Worm (Caenorhabditis elegans) whole organism, late embryonic: ENCODE data around the gene bgnt-1.1.

Experiments used
- C08G9.2 ChIP-seq: sonication (generic microtip); optimal IDR thresholded peaks from 2 replicates; lab custom pipeline; 2016; ENCODE audit warnings: mild to moderate bottlenecking, missing genetic modification characterization, moderate library complexity, missing compliant biosample characterization
- K09A11.1 ChIP-seq: sonication (generic microtip); optimal IDR thresholded peaks from 2 replicates; lab custom pipeline; 2017; ENCODE audit warnings: antibody characterized with exemption, mild to moderate bottlenecking, missing genetic modification characterization, missing compliant biosample characterization; ENCODE audit not compliant: insufficient read depth
- T23F11.4 ChIP-seq: fragments of 200-800 bp; sonication (Bioruptor generic); optimal IDR thresholded peaks from 2 replicates; lab custom pipeline; 2018; ENCODE audit warnings: mild to moderate bottlenecking, missing genetic modification characterization, missing compliant biosample characterization
- ahr-1 ChIP-seq: sonication (generic microtip); optimal IDR thresholded peaks from 2 replicates; lab custom pipeline; 2016; ENCODE audit warnings: missing genetic modification characterization, missing compliant biosample characterization
- ama-1 ChIP-seq: fragments of 150-350 bp; optimal IDR thresholded peaks from 2 replicates; lab custom pipeline; 2014
- ceh-14 ChIP-seq: sonication (generic microtip); optimal IDR thresholded peaks from 2 replicates; lab custom pipeline; 2016; ENCODE audit warnings: missing genotype, missing genetic modification characterization, missing compliant biosample characterization
- ceh-18 ChIP-seq: sonication (generic microtip); optimal IDR thresholded peaks from 2 replicates; lab custom pipeline; 2016; ENCODE audit warnings: missing genetic modification characterization, missing compliant biosample characterization
- ceh-19 ChIP-seq: fragments of 200-800 bp; sonication (Bioruptor generic); optimal IDR thresholded peaks from 2 replicates; lab custom pipeline; 2018; ENCODE audit warnings: mild to moderate bottlenecking, missing genetic modification characterization, missing compliant biosample characterization
- ceh-24 ChIP-seq: sonication (generic microtip); optimal IDR thresholded peaks from 2 replicates; lab custom pipeline; 2016; ENCODE audit warnings: mild to moderate bottlenecking, missing genetic modification characterization, missing compliant biosample characterization
- ceh-31 ChIP-seq: sonication (generic microtip); optimal IDR thresholded peaks from 2 replicates; lab custom pipeline; 2016; ENCODE audit warnings: missing genetic modification characterization, missing compliant biosample characterization
- ceh-34 ChIP-seq: sonication (generic microtip); optimal IDR thresholded peaks from 2 replicates; lab custom pipeline; 2016; ENCODE audit warnings: mild to moderate bottlenecking, missing genetic modification characterization, missing compliant biosample characterization
- ceh-48 ChIP-seq: sonication (generic microtip); optimal IDR thresholded peaks from 2 replicates; lab custom pipeline; 2016; ENCODE audit warnings: missing genetic modification characterization, inconsistent platforms, missing compliant biosample characterization
- ceh-6 ChIP-seq: fragments of 200-800 bp; sonication (Bioruptor generic); optimal IDR thresholded peaks from 2 replicates; lab custom pipeline; 2018; ENCODE audit warnings: mild to moderate bottlenecking, missing genetic modification characterization, missing compliant biosample characterization
- ceh-9 ChIP-seq: sonication (generic microtip); optimal IDR thresholded peaks from 2 replicates; lab custom pipeline; 2016; ENCODE audit warnings: mild to moderate bottlenecking, missing genetic modification characterization, inconsistent platforms, missing compliant biosample characterization
- che-1 ChIP-seq: sonication (generic microtip); optimal IDR thresholded peaks from 2 replicates; lab custom pipeline; 2016; ENCODE audit warnings: mild to moderate bottlenecking, missing genetic modification characterization, missing compliant biosample characterization
- dmd-4 ChIP-seq: sonication (generic microtip); optimal IDR thresholded peaks from 2 replicates; lab custom pipeline; 2016; ENCODE audit warnings: borderline replicate concordance, missing genetic modification characterization, missing compliant biosample characterization
- dve-1 ChIP-seq: sonication (generic microtip); optimal IDR thresholded peaks from 2 replicates; lab custom pipeline; 2017; ENCODE audit warnings: antibody characterized with exemption, mild to moderate bottlenecking, missing genetic modification characterization, missing compliant biosample characterization
- eyg-1 ChIP-seq: sonication (generic microtip); optimal IDR thresholded peaks from 2 replicates; lab custom pipeline; 2016; ENCODE audit warnings: missing genotype, missing genetic modification characterization, missing compliant biosample characterization
- fax-1 ChIP-seq: sonication (generic microtip); optimal IDR thresholded peaks from 2 replicates; lab custom pipeline; 2016; ENCODE audit warnings: missing genotype, missing genetic modification characterization, missing compliant biosample characterization
- fkh-10 ChIP-seq: fragments of 150-350 bp; optimal IDR thresholded peaks from 2 replicates; lab custom pipeline; 2014; ENCODE audit warnings: missing biosample characterization, missing genetic modification reagents, missing genetic modification characterization
- hlh-13 ChIP-seq: fragments of 200-800 bp; sonication (Bioruptor generic); optimal IDR thresholded peaks from 2 replicates; lab custom pipeline; 2018; ENCODE audit warnings: mild to moderate bottlenecking, missing genetic modification characterization, missing compliant biosample characterization
- hlh-30 ChIP-seq: sonication (generic microtip); optimal IDR thresholded peaks from 2 replicates; lab custom pipeline; 2017; ENCODE audit warnings: antibody characterized with exemption, missing genetic modification characterization, missing compliant biosample characterization; ENCODE audit not compliant: insufficient read depth
- lim-6 ChIP-seq: sonication (generic microtip); optimal IDR thresholded peaks from 2 replicates; lab custom pipeline; 2016; ENCODE audit warnings: missing genetic modification characterization, missing compliant biosample characterization
- lin-11 ChIP-seq: fragments of 200-800 bp; sonication (Bioruptor generic); optimal IDR thresholded peaks from 2 replicates; lab custom pipeline; 2018; ENCODE audit warnings: mild to moderate bottlenecking, missing genetic modification characterization, missing compliant biosample characterization
- madf-2 ChIP-seq: sonication (generic microtip); optimal IDR thresholded peaks from 2 replicates; lab custom pipeline; 2017; ENCODE audit warnings: missing genetic modification characterization, missing compliant biosample characterization
- mec-3 ChIP-seq: sonication (generic microtip); optimal IDR thresholded peaks from 2 replicates; lab custom pipeline; 2016; ENCODE audit warnings: borderline replicate concordance, missing genetic modification characterization, missing compliant biosample characterization
- nfya-1 ChIP-seq: sonication (generic microtip); optimal IDR thresholded peaks from 2 replicates; lab custom pipeline; 2017; ENCODE audit warnings: missing genetic modification characterization, mild to moderate bottlenecking, missing compliant biosample characterization, antibody characterized with exemption, moderate library complexity
- nhr-11 ChIP-seq: fragments of 150-350 bp; optimal IDR thresholded peaks from 2 replicates; lab custom pipeline; 2014; ENCODE audit warnings: missing biosample characterization, missing genetic modification characterization
- pax-1 ChIP-seq: fragments of 150-350 bp; optimal IDR thresholded peaks from 2 replicates; lab custom pipeline; 2014; ENCODE audit warnings: missing biosample characterization, missing genetic modification characterization
- pha-2 ChIP-seq: sonication (generic microtip); optimal IDR thresholded peaks from 2 replicates; lab custom pipeline; 2017; ENCODE audit warnings: mild to moderate bottlenecking, missing genetic modification characterization, missing compliant biosample characterization
- pha-4 ChIP-seq: fragments of 150-350 bp; optimal IDR thresholded peaks from 2 replicates; lab custom pipeline; 2018; ENCODE audit warnings: missing biosample characterization, missing genetic modification reagents, missing genetic modification characterization
- pqm-1 ChIP-seq: sonication (generic microtip); optimal IDR thresholded peaks from 2 replicates; lab custom pipeline; 2016; ENCODE audit warnings: missing genetic modification characterization, missing compliant biosample characterization
- pros-1 ChIP-seq: fragments of 150-350 bp; optimal IDR thresholded peaks from 2 replicates; lab custom pipeline; 2014; ENCODE audit warnings: missing biosample characterization, missing genetic modification reagents, missing genetic modification characterization
- rnt-1 ChIP-seq: sonication (generic microtip); optimal IDR thresholded peaks from 2 replicates; lab custom pipeline; 2016; ENCODE audit warnings: missing genetic modification characterization, missing compliant biosample characterization
- sox-4 ChIP-seq: sonication (generic microtip); optimal IDR thresholded peaks from 2 replicates; lab custom pipeline; 2017; ENCODE audit warnings: mild to moderate bottlenecking, missing genetic modification characterization, inconsistent platforms, missing compliant biosample characterization
- tbx-2 ChIP-seq: sonication (generic microtip); optimal IDR thresholded peaks from 2 replicates; lab custom pipeline; 2016; ENCODE audit warnings: missing genetic modification characterization, missing compliant biosample characterization
- unc-3 ChIP-seq, 2 experiments: fragments of 200-800 bp in 1 of 2; sonication (Bioruptor generic) in 1 of 2; sonication (generic microtip) in 1 of 2; conservative IDR thresholded peaks in 1 of 2; optimal IDR thresholded peaks in 1 of 2; 2 replicates each; pipeline versions ENCODE4 v1.3.6 to Lab custom; 2016 to 2022; ENCODE audit warnings: missing compliant biosample characterization in 2 of 2, missing genetic modification characterization in 2 of 2, missing genetic modification reagents in 1 of 2
- unc-42 ChIP-seq: sonication (generic microtip); optimal IDR thresholded peaks from 2 replicates; lab custom pipeline; 2016; ENCODE audit warnings: missing genotype, missing genetic modification characterization, missing compliant biosample characterization
- unc-55 ChIP-seq: sonication (generic microtip); optimal IDR thresholded peaks from 2 replicates; lab custom pipeline; 2017; ENCODE audit warnings: missing biosample characterization, missing genetic modification reagents, missing genetic modification characterization
- unc-86 ChIP-seq: sonication (generic microtip); optimal IDR thresholded peaks from 2 replicates; lab custom pipeline; 2016; ENCODE audit warnings: missing genetic modification characterization, missing compliant biosample characterization
- zip-5 ChIP-seq: sonication (generic microtip); optimal IDR thresholded peaks from 2 replicates; lab custom pipeline; 2016; ENCODE audit warnings: missing genetic modification characterization, missing compliant biosample characterization

The bgnt-1.1 gene

ce11 chrIV:10468662-10469061 is 3.9 kb upstream of the bgnt-1.1 start:
- no peak for TF ChIP-seq ceh-24 (tag; lab: Kevin White, UChicago)
- TF ChIP-seq pqm-1 (tag; lab: Kevin White, UChicago) = no peak
- TF ChIP-seq ceh-6 (GFP tag; lab: Kevin White, UChicago) = no peak
- TF ChIP-seq ceh-9 (tag; lab: Kevin White, UChicago) = no peak
- no peak for TF ChIP-seq ceh-19 (GFP tag; lab: Kevin White, UChicago)
- no peak for TF ChIP-seq tbx-2
- TF ChIP-seq ceh-48 (tag; lab: Kevin White, UChicago) = no peak

- TF ChIP-seq fax-1 (tag; lab: Kevin White, UChicago) = no peak
Measured at ce11 chrIV:10469494-10469893, 3.1 kb upstream of the bgnt-1.1 start, which contains the start of gene ugt-44. TSS of gene ugt-44 (plus strand) at chrIV:10469741.

- TF ChIP-seq nhr-11 (tag; lab: Kevin White, UChicago) = no peak
- no peak for TF ChIP-seq unc-3 (GFP tag; conservative IDR thresholded peaks at IDR 0.05; lab: Robert Waterston, UW)
- TF ChIP-seq unc-3 (tag; optimal IDR thresholded peaks at IDR 0.05; lab: Kevin White, UChicago) = no peak
- TF ChIP-seq dve-1 = no peak
- no peak for TF ChIP-seq rnt-1 (tag; lab: Kevin White, UChicago)
- TF ChIP-seq madf-2 (tag; lab: Kevin White, UChicago) = no peak
- no peak for TF ChIP-seq T23F11.4 (GFP tag; lab: Kevin White, UChicago)
- no peak for TF ChIP-seq che-1 (tag; lab: Kevin White, UChicago)
- TF ChIP-seq pros-1 = no peak
- TF ChIP-seq fkh-10 = no peak
- no peak for TF ChIP-seq zip-5 (tag; lab: Kevin White, UChicago)
- TF ChIP-seq pha-4 (tag; lab: Kevin White, UChicago) = no peak
- TF ChIP-seq ahr-1 (tag; lab: Kevin White, UChicago) = no peak
- TF ChIP-seq sox-4 = no peak
- no peak for TF ChIP-seq lin-11 (tag; lab: Kevin White, UChicago)
- TF ChIP-seq ceh-18 (tag; lab: Kevin White, UChicago) = no peak
- TF ChIP-seq hlh-13 = no peak
Measured at ce11 chrIV:10475234-10475633, 2.7 kb downstream of the bgnt-1.1 start.

DNA sequence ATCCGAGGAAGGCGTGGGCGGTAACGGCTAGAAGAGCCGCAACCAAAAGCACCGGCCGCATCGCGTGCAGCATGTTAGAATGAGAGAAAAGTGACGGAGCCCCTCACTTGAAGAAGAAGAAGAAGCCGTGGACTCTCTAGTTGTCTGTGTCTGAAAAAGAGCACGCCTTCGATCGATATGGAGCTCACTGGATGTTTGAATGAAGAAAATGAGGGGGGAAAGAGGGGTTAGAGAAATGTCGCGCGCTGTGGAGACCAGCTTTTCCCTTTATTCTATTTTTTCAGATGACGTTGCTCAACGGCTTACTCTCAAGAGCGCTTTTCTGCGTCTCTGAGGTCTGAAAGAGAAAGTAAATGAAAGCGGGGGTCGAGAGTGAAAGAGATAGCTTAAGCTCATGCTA is 9.1 kb downstream of the bgnt-1.1 start, which contains the start of gene egl-21:
egl-21 (minus strand) TSS at position 150 of the 400 bp plus-strand sequence.
- TF ChIP-seq pax-1 (tag; lab: Kevin White, UChicago) (no peak), ama-1 (no peak), unc-55 (peak; percentile 13), C08G9.2 (no peak), ceh-31 (tag; lab: Kevin White, UChicago) (peak; percentile 43), eyg-1 (no peak), ceh-9 (tag; lab: Kevin White, UChicago) (no peak), nhr-11 (tag; lab: Kevin White, UChicago) (no peak), tbx-2 (peak; percentile 6), unc-42 (tag; lab: Kevin White, UChicago) (peak; percentile 81), dmd-4 (tag; lab: Kevin White, UChicago) (no peak), pha-2 (no peak), ceh-18 (tag; lab: Kevin White, UChicago) (peak; percentile 17), ceh-34 (no peak), rnt-1 (tag; lab: Kevin White, UChicago) (no peak), hlh-13 (no peak), lin-11 (tag; lab: Kevin White, UChicago) (no peak), lim-6 (peak; percentile 1), madf-2 (tag; lab: Kevin White, UChicago) (no peak), ceh-14 (peak; percentile 67), nfya-1 (tag; lab: Kevin White, UChicago) (peak; percentile 25), K09A11.1 (tag; lab: Kevin White, UChicago) (no peak), unc-86 (tag; lab: Kevin White, UChicago) (peak; percentile 2), mec-3 (tag; lab: Kevin White, UChicago) (no peak), ceh-48 (tag; lab: Kevin White, UChicago) (peak; percentile 66), hlh-30 (no peak), sox-4 (no peak)
